Worm (Caenorhabditis elegans): Measurements from ENCODE around the gene C31H1.5.

The C31H1.5 gene

DNA sequence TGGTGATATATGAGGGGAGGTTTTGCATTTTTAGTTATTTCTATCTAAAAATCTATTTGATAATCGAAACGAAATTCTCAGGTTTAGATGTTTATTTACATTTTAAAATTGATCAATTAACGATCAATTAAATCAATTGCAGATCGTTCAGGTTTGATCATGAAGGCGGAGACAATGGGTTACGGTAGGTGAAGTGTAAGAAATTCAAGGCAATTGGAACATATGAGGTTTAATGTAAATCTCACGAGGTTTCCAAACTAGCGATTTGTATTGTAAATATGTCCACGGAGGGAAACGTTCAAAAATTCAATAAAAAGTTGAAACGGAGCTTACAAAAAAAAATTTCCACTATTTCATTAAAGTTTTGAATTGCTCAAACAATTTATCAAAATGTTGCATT, 17.1 kb downstream of the C31H1.5 start:
- no peak for TF ChIP-seq athp-1 (tag; optimal IDR thresholded peaks at IDR 0.05)
- TF ChIP-seq ztf-3 (GFP tag; optimal IDR thresholded peaks at IDR 0.05) = no peak
- no peak for TF ChIP-seq zfh-2 (GFP tag; conservative IDR thresholded peaks at IDR 0.05)
- no peak for TF ChIP-seq K11D2.4 (GFP tag; IDR thresholded peaks at IDR 0.05)
- TF ChIP-seq tlf-1 (GFP tag; optimal IDR thresholded peaks at IDR 0.05) = no peak
- no peak for TF ChIP-seq pbrm-1 (GFP tag; IDR thresholded peaks at IDR 0.05)
- TF ChIP-seq nhr-80 (tag; optimal IDR thresholded peaks at IDR 0.05) = no peak
- TF ChIP-seq F39B2.1 (GFP tag; IDR thresholded peaks at IDR 0.05) = no peak
- TF ChIP-seq ztf-25 (GFP tag; IDR thresholded peaks at IDR 0.05) = no peak
- TF ChIP-seq ZK185.1 (tag; optimal IDR thresholded peaks at IDR 0.05; ENCODE audit: poor library complexity, severe bottlenecking) = no peak
- TF ChIP-seq F10E7.11 (tag; optimal IDR thresholded peaks at IDR 0.05) = no peak
- no peak for TF ChIP-seq attf-5 (GFP tag; optimal IDR thresholded peaks at IDR 0.05)
- no peak for TF ChIP-seq F37B4.10 (GFP tag; IDR thresholded peaks at IDR 0.05)
- no peak for TF ChIP-seq mcd-1 (GFP tag; IDR thresholded peaks at IDR 0.05)
- TF ChIP-seq F23B12.7 (tag; optimal IDR thresholded peaks at IDR 0.05; ENCODE audit: insufficient read depth) = no peak
- no peak for TF ChIP-seq dpff-1 (tag; optimal IDR thresholded peaks at IDR 0.05)
- no peak for TF ChIP-seq nhr-120 (GFP tag; IDR thresholded peaks at IDR 0.05)
- no peak for TF ChIP-seq K12H6.12 (tag; optimal IDR thresholded peaks at IDR 0.05)

DNA sequence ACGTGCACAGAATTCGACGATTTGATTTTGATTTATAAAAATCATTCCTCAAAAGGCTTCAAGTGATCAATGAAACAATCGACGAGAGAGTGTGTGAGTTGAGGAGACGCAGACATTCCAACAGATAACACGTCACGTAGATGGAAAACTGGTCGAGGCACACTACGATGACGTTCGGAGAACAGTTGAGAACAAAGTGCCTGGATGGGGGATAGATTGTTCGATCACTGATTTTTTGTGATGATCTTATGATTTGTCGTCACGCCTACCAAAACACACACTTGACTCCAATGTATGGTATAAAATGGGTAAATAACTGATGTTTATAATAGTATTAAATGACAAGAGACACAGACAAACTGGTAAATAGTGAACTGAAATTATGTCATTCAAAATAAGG, 18.3 kb downstream of the C31H1.5 start:
- peak; percentile 60; the same call in 1 of the 2 replicates for TF ChIP-seq lin-26 (GFP tag; IDR thresholded peaks at IDR 0.05)
- TF ChIP-seq nhr-120 (GFP tag; IDR thresholded peaks at IDR 0.05) = no peak
- no peak for TF ChIP-seq snpc-4 (GFP tag; optimal IDR thresholded peaks at IDR 0.05)
- TF ChIP-seq snpc-4 (tag; optimal IDR thresholded peaks at IDR 0.05) = peak in 1 of 4 experiments; percentile 11
- no peak for TF ChIP-seq efl-1 (GFP tag; optimal IDR thresholded peaks at IDR 0.05)
- no peak for TF ChIP-seq lsl-1 (GFP tag; optimal IDR thresholded peaks at IDR 0.05)
- TF ChIP-seq ccch-3 (GFP tag; optimal IDR thresholded peaks at IDR 0.05) = no peak
- TF ChIP-seq ceh-58 (GFP tag; IDR thresholded peaks at IDR 0.05) = no peak
- TF ChIP-seq ceh-79 (tag; optimal IDR thresholded peaks at IDR 0.05) = no peak
- no peak for TF ChIP-seq ztf-22 (GFP tag; optimal IDR thresholded peaks at IDR 0.05)
- TF ChIP-seq tbp1 (GFP tag; optimal IDR thresholded peaks at IDR 0.05) = peak; percentile 6
- TF ChIP-seq tlf-1 (GFP tag; optimal IDR thresholded peaks at IDR 0.05) = no peak
- peak; percentile 61 for TF ChIP-seq ztf-26 (tag; optimal IDR thresholded peaks at IDR 0.05)
- TF ChIP-seq F22D6.2 (tag; optimal IDR thresholded peaks at IDR 0.05) = no peak
- TF ChIP-seq ets-4 (GFP tag; optimal IDR thresholded peaks at IDR 0.05) = no peak
- TF ChIP-seq egrh-3 (GFP tag; IDR thresholded peaks at IDR 0.05) = no peak
- TF ChIP-seq hmg-1.2 (GFP tag; IDR thresholded peaks at IDR 0.05) = peak; percentile 86
- TF ChIP-seq nhr-179 (tag; optimal IDR thresholded peaks at IDR 0.05) = no peak
- peak; percentile 66 for TF ChIP-seq lin-40 (tag; optimal IDR thresholded peaks at IDR 0.05)
- TF ChIP-seq F23B12.7 (tag; optimal IDR thresholded peaks at IDR 0.05; ENCODE audit: insufficient read depth) = no peak
- TF ChIP-seq nhr-80 (tag; optimal IDR thresholded peaks at IDR 0.05) = peak; percentile 42
- no peak for TF ChIP-seq mes-4 (tag; optimal IDR thresholded peaks at IDR 0.05)
- peak; percentile 50; the same call in 1 of the 2 replicates for TF ChIP-seq nfyb-1 (GFP tag; IDR thresholded peaks at IDR 0.05)
- no peak for TF ChIP-seq F57C9.4 (tag; optimal IDR thresholded peaks at IDR 0.05)
- TF ChIP-seq somi-1 (GFP tag; optimal IDR thresholded peaks at IDR 0.05) = peak; percentile 56
- TF ChIP-seq atf-7 (tag; optimal IDR thresholded peaks at IDR 0.05) = peak; percentile 14

Data from whole organism, young adult.